Worm (Caenorhabditis elegans) whole organism, L4 larva: ENCODE results near the gene pot-3.
"Not testable (repeated sequence)": the region's sequence is repeated elsewhere in the genome, so short reads cannot be mapped to it uniquely, and the experiment has no call there.

ENCODE experiments used
- F37D6.2 ChIP-seq: sonication (generic microtip); optimal IDR thresholded peaks from 2 replicates; lab custom pipeline; 2016; ENCODE audit warnings: mild to moderate bottlenecking, missing genetic modification characterization, missing compliant biosample characterization
- Y105C5A.15 ChIP-seq: fragments of 200-800 bp; sonication (Bioruptor generic); IDR thresholded peaks from 2 replicates; pipeline ENCODE4 v1.3.6; 2022; ENCODE audit warnings: missing genetic modification characterization, missing compliant biosample characterization
- Y48G9A.11 ChIP-seq: fragments of 200-800 bp; sonication (Bioruptor generic); IDR thresholded peaks from 2 replicates; pipeline ENCODE4 v1.3.6; 2022; ENCODE audit warnings: missing genetic modification reagents, missing genetic modification characterization, missing compliant biosample characterization
- Y75B8A.6 ChIP-seq: fragments of 200-800 bp; sonication (Bioruptor generic); IDR thresholded peaks from 2 replicates; pipeline ENCODE4 v1.3.6; 2022; ENCODE audit warnings: missing genetic modification reagents, missing genetic modification characterization, missing compliant biosample characterization
- aha-1 ChIP-seq: fragments of 150-350 bp; peaks from one replicate; lab custom pipeline; 2014; ENCODE audit warnings: missing biosample characterization, missing genetic modification characterization
- ama-1 ChIP-seq: fragments of 150-350 bp; optimal IDR thresholded peaks from 2 replicates; lab custom pipeline; 2014; ENCODE audit warnings: inconsistent platforms, mixed read lengths
- arid-1 ChIP-seq: fragments of 200-800 bp; sonication (Bioruptor generic); conservative IDR thresholded peaks from 2 replicates; pipeline ENCODE4 v1.3.6; 2022; ENCODE audit warnings: missing genetic modification reagents, missing genetic modification characterization, missing compliant biosample characterization
- dmd-6 ChIP-seq: fragments of 200-800 bp; sonication (Bioruptor generic); IDR thresholded peaks from 2 replicates; pipeline ENCODE4 v1.3.6; 2022; ENCODE audit warnings: missing genetic modification reagents, missing genetic modification characterization, missing compliant biosample characterization
- dpl-1 ChIP-seq: fragments of 150-350 bp; optimal IDR thresholded peaks from 2 replicates; lab custom pipeline; 2014; ENCODE audit warnings: missing biosample characterization, missing genetic modification reagents, missing genetic modification characterization
- egl-27 ChIP-seq: sonication (generic microtip); optimal IDR thresholded peaks from 3 replicates; lab custom pipeline; 2017; ENCODE audit warnings: missing biosample characterization, missing genetic modification reagents, missing genetic modification characterization
- gei-8 ChIP-seq: fragments of 200-800 bp; sonication (Bioruptor generic); optimal IDR thresholded peaks from 2 replicates; lab custom pipeline; 2018; ENCODE audit warnings: mild to moderate bottlenecking, missing genetic modification characterization, missing compliant biosample characterization
- hlh-11 ChIP-seq: fragments of 200-800 bp; sonication (Bioruptor generic); optimal IDR thresholded peaks from 2 replicates; lab custom pipeline; 2018; ENCODE audit warnings: mild to moderate bottlenecking, missing genetic modification characterization, missing compliant biosample characterization
- hmg-1.1 ChIP-seq: fragments of 200-800 bp; sonication (Bioruptor generic); IDR thresholded peaks from 2 replicates; pipeline ENCODE4 v1.3.6; 2022; ENCODE audit warnings: missing genetic modification reagents, missing genetic modification characterization, missing compliant biosample characterization
- jun-1 ChIP-seq: fragments of 150-350 bp; optimal IDR thresholded peaks from 2 replicates; lab custom pipeline; 2014; ENCODE audit warnings: missing biosample characterization, missing genetic modification reagents, missing genetic modification characterization
- lin-1 ChIP-seq: fragments of 200-800 bp; sonication (Bioruptor generic); IDR thresholded peaks from 2 replicates; pipeline ENCODE4 v1.3.6; 2022; ENCODE audit warnings: missing genetic modification reagents, missing genetic modification characterization, missing compliant biosample characterization
- lin-15B ChIP-seq: fragments of 150-350 bp; sonication (generic microtip); optimal IDR thresholded peaks from 3 replicates; lab custom pipeline; 2014; ENCODE audit warnings: missing biosample characterization, missing genetic modification characterization
- lin-39 ChIP-seq: fragments of 150-350 bp; optimal IDR thresholded peaks from 2 replicates; lab custom pipeline; 2014; ENCODE audit warnings: missing biosample characterization, missing genetic modification reagents, missing genetic modification characterization
- lsy-2 ChIP-seq, 2 experiments: fragments of 150-350 bp in 1 of 2; sonication (generic microtip) in 1 of 2; optimal IDR thresholded peaks; 2 replicates each; lab custom pipeline; 2014 to 2017; ENCODE audit warnings: missing biosample characterization in 2 of 2, missing genetic modification characterization in 2 of 2
- mdt-29 ChIP-seq: fragments of 200-800 bp; sonication (Bioruptor generic); IDR thresholded peaks from 2 replicates; pipeline ENCODE4 v1.3.6; 2022; ENCODE audit warnings: missing genetic modification reagents, missing genetic modification characterization, missing compliant biosample characterization
- mep-1 ChIP-seq: fragments of 150-350 bp; sonication (generic microtip); optimal IDR thresholded peaks from 3 replicates; lab custom pipeline; 2014; ENCODE audit warnings: missing biosample characterization, missing genetic modification characterization
- mxl-2 ChIP-seq: fragments of 200-800 bp; sonication (Bioruptor generic); conservative IDR thresholded peaks from 2 replicates; pipeline ENCODE4 v1.3.6; 2022; ENCODE audit warnings: missing genetic modification reagents, missing genetic modification characterization, missing compliant biosample characterization
- mxl-3 ChIP-seq: fragments of 200-800 bp; sonication (Bioruptor generic); optimal IDR thresholded peaks from 2 replicates; lab custom pipeline; 2018; ENCODE audit warnings: mild to moderate bottlenecking, missing genetic modification characterization, missing compliant biosample characterization
- nhr-102 ChIP-seq: sonication (generic microtip); optimal IDR thresholded peaks from 2 replicates; lab custom pipeline; 2016; ENCODE audit warnings: mild to moderate bottlenecking, missing genetic modification characterization, moderate library complexity, missing compliant biosample characterization
- nhr-6 ChIP-seq: fragments of 150-350 bp; optimal IDR thresholded peaks from 2 replicates; lab custom pipeline; 2014; ENCODE audit warnings: missing biosample characterization, missing genetic modification characterization
- nhr-77 ChIP-seq: fragments of 150-350 bp; optimal IDR thresholded peaks from 2 replicates; lab custom pipeline; 2014; ENCODE audit warnings: missing biosample characterization, missing genetic modification characterization
- pha-4 ChIP-seq, 2 experiments: fragments of 150-350 bp in 1 of 2; fragments of 200-800 bp in 1 of 2; sonication (Bioruptor generic) in 1 of 2; IDR thresholded peaks in 1 of 2; optimal IDR thresholded peaks in 1 of 2; 2 replicates each; pipeline versions ENCODE4 v1.3.6 to Lab custom; 2014 to 2022; ENCODE audit warnings: missing genetic modification characterization in 2 of 2, missing genetic modification reagents in 2 of 2, missing biosample characterization in 1 of 2, missing compliant biosample characterization in 1 of 2
- php-3 ChIP-seq: fragments of 200-800 bp; sonication (Bioruptor generic); IDR thresholded peaks from 2 replicates; pipeline ENCODE4 v1.3.6; 2022; ENCODE audit warnings: missing genetic modification reagents, missing genetic modification characterization, missing compliant biosample characterization
- rbr-2 ChIP-seq: sonication (generic microtip); optimal IDR thresholded peaks from 2 replicates; lab custom pipeline; 2016; ENCODE audit warnings: missing genotype, missing genetic modification characterization, missing compliant biosample characterization
- set-16 ChIP-seq: fragments of 200-800 bp; sonication (Bioruptor generic); IDR thresholded peaks from 2 replicates; pipeline ENCODE4 v1.3.6; 2022; ENCODE audit warnings: missing genetic modification reagents, missing genetic modification characterization, missing compliant biosample characterization
- skn-1 ChIP-seq: fragments of 150-350 bp; optimal IDR thresholded peaks from 2 replicates; lab custom pipeline; 2014; ENCODE audit warnings: missing biosample characterization, missing genetic modification characterization
- snpc-4 ChIP-seq: fragments of 150-350 bp; optimal IDR thresholded peaks from 2 replicates; lab custom pipeline; 2014; ENCODE audit warnings: missing biosample characterization, missing genetic modification characterization
- spr-3 ChIP-seq: fragments of 200-800 bp; sonication (Bioruptor generic); optimal IDR thresholded peaks from 2 replicates; lab custom pipeline; 2018; ENCODE audit warnings: mild to moderate bottlenecking, missing genetic modification characterization, missing compliant biosample characterization
- unc-39 ChIP-seq: sonication (generic microtip); optimal IDR thresholded peaks from 2 replicates; lab custom pipeline; 2017; ENCODE audit warnings: missing biosample characterization, missing genetic modification characterization
- unc-62 ChIP-seq, 3 experiments: fragments of 150-350 bp in 1 of 3; sonication (generic microtip); optimal IDR thresholded peaks in 2 of 3; peaks in 1 of 3; 1 replicate in 1 of 3; 2 replicates in 2 of 3; lab custom pipeline; 2014 to 2017; ENCODE audit warnings: missing biosample characterization in 3 of 3, missing genetic modification characterization in 3 of 3, missing genetic modification reagents in 3 of 3, missing genotype in 1 of 3
- zag-1 ChIP-seq: fragments of 150-350 bp; optimal IDR thresholded peaks from 2 replicates; lab custom pipeline; 2014; ENCODE audit warnings: missing biosample characterization, missing genetic modification characterization
- ztf-11 ChIP-seq: fragments of 150-350 bp; optimal IDR thresholded peaks from 2 replicates; lab custom pipeline; 2014; ENCODE audit warnings: missing biosample characterization, missing genetic modification characterization

pot-3 gene

ce11 chrIII:13742028-13742427 lies 38.0 kb upstream of the pot-3 start:
- no peak for TF ChIP-seq mxl-2 (GFP tag; lab: Robert Waterston, UW)
- TF ChIP-seq Y75B8A.6, result no peak
- TF ChIP-seq dpl-1, result no peak
- TF ChIP-seq jun-1 (tag; lab: Kevin White, UChicago), result no peak
- peak in 1 of 2 experiments; percentile 64 for TF ChIP-seq unc-62 (GFP tag; optimal IDR thresholded peaks at IDR 0.05 in 1 of 2; lab: Kevin White, UChicago)
- TF ChIP-seq unc-62 (tag; optimal IDR thresholded peaks at IDR 0.05; lab: Kevin White, UChicago), result no peak
- TF ChIP-seq, all 104 proteins: peak for 1

DNA sequence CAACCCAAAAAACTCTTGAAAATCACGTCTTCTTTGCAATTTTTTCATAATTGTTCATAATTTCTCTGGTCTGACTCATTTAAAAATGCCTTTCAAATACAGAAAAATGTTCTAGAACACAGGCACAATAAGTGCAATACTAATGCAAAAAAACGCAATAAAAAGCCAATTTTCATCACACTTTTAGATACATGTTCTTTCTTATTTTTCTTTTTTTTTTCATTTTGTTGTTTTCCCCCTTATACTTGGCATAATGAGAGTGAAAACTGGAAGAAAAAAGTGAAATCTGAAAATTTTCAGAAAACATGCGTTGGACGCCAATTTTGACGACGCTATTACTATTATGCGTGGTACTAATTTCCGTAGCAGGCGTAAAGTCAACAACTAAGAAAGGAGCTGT lies 36.1 kb upstream of the pot-3 start, which contains the start of gene tyr-2:
TSS of gene tyr-2 (plus strand) at position 301 of the 400 bp plus-strand sequence.
- TF ChIP-seq skn-1 (tag; lab: Kevin White, UChicago) (no peak), mdt-29 (no peak), set-16 (GFP tag; lab: Robert Waterston, UW) (no peak), Y48G9A.11 (no peak), php-3 (no peak), ztf-11 (tag; lab: Kevin White, UChicago) (no peak), spr-3 (no peak), ama-1 (lab: Kevin White, UChicago) (no peak), arid-1 (GFP tag; lab: Robert Waterston, UW) (no peak), hlh-11 (no peak), rbr-2 (no peak), lin-1 (GFP tag; lab: Robert Waterston, UW) (no peak), dmd-6 (GFP tag; lab: Robert Waterston, UW) (no peak), snpc-4 (tag; lab: Kevin White, UChicago) (no peak), Y105C5A.15 (GFP tag; lab: Robert Waterston, UW) (no peak), aha-1 (tag; lab: Kevin White, UChicago) (no peak), nhr-77 (tag; lab: Kevin White, UChicago) (no peak), mep-1 (tag; lab: Kevin White, UChicago) (no peak)
- TF ChIP-seq, all 104 proteins: peak for 0

- peak; percentile 15 for TF ChIP-seq aha-1 (tag; lab: Kevin White, UChicago)
- 0 out of 2 replicates have a peak, but pooled peaks have one; percentile 47 for TF ChIP-seq pha-4 (GFP tag; IDR thresholded peaks at IDR 0.05; lab: Robert Waterston, UW)
- TF ChIP-seq pha-4 (tag; optimal IDR thresholded peaks at IDR 0.05; lab: Kevin White, UChicago), result no peak
- no peak for TF ChIP-seq lin-15B (tag; lab: Kevin White, UChicago)
- TF ChIP-seq gei-8 (GFP tag; lab: Kevin White, UChicago), result no peak
- TF ChIP-seq zag-1 (tag; lab: Kevin White, UChicago), result no peak
- 0 out of 2 replicates have a peak, but pooled peaks have one; percentile 28 for TF ChIP-seq hmg-1.1 (GFP tag; lab: Robert Waterston, UW)
- TF ChIP-seq unc-39 (tag; lab: Kevin White, UChicago), result no peak
- TF ChIP-seq F37D6.2, result no peak
- no peak for TF ChIP-seq egl-27 (tag; lab: Kevin White, UChicago)
- TF ChIP-seq set-16 (GFP tag; lab: Robert Waterston, UW), result peak; percentile 77
These were observed 31.7 kb upstream of the pot-3 start, which contains the start of gene K08E3.2 for ce11 chrIII:13748312-13748711. TSS of gene K08E3.2 (minus strand) at chrIII:13748686.

DNA sequence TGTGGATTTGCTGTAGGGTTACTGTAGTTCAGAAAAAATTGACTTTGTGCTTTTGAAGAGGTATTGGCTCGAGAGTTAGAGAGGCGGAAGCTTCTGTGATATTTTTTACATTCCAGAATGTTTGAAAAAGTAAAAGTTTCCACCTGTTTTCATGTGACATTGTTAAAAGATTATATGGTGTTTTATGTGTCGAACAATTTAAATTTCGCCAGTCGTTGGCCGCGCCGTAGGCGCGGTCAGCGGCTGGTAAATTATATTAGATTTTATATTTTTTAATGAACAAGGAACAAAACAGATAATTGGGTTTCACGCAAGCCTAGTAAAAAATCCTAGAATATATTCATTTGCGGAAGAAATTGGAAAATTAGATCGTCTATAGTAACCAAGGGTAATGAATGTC lies 28.9 kb upstream of the pot-3 start, which contains the start of gene mlc-7:
TSS of gene mlc-7 (plus strand) at position 301 of the 400 bp plus-strand sequence.
- not testable (repeated sequence) for TF ChIP-seq zag-1 (tag; lab: Kevin White, UChicago); nhr-77 (tag; lab: Kevin White, UChicago); mxl-3 (GFP tag; lab: Kevin White, UChicago)
- TF ChIP-seq, all 104 proteins: peak for 0; not testable (repeated sequence) for 104

- no peak for TF ChIP-seq gei-8 (GFP tag; lab: Kevin White, UChicago)
- TF ChIP-seq aha-1 (tag; lab: Kevin White, UChicago), result peak; percentile 44
- TF ChIP-seq lsy-2 (tag; optimal IDR thresholded peaks at IDR 0.05; lab: Kevin White, UChicago), result no peak
- no peak for TF ChIP-seq nhr-102 (tag; lab: Kevin White, UChicago)
- no peak for TF ChIP-seq nhr-6 (tag; lab: Kevin White, UChicago)
- no peak for TF ChIP-seq mep-1 (tag; lab: Kevin White, UChicago)
- TF ChIP-seq lin-39 (tag; lab: Kevin White, UChicago), result no peak
- no peak for TF ChIP-seq set-16 (GFP tag; lab: Robert Waterston, UW)
- TF ChIP-seq hmg-1.1 (GFP tag; lab: Robert Waterston, UW), result no peak
- TF ChIP-seq, all 104 proteins: peak for 1
These were observed 24.3 kb upstream of the pot-3 start, which contains the start of gene toca-2 for ce11 chrIII:13755689-13756088. TSS of gene toca-2 (plus strand) at chrIII:13755896.
